Fruit fly (Drosophila melanogaster): ENCODE data around the gene ATPsynbetaL.

ATPsynbetaL gene

DNA sequence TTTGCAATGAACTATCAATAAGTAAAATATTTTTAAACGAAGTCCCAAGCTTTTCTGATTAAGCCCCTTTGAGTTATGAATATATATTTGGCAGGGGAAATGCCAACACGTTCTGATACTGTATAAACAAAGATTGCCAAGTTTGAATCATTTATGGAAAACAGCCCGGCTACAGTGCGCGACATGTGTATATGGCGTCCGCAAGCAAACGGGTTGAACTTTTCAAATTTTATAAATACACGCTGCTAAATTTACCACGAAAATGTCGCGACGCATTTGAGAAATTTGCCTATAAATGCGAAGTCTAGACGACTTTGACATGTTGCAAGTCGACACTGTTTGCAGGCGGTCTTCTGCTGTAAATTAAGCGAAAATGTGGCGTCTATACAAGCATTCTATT is 49.5 kb upstream of the ATPsynbetaL start (continued):
- TF ChIP-seq CG11695 (GFP tag; IDR thresholded peaks at IDR 0.05) (peak; percentile 94), CG17385 (GFP tag; optimal IDR thresholded peaks at IDR 0.05) (peak; percentile 20), C15 (GFP tag; IDR thresholded peaks at IDR 0.05) (0 out of 3 replicates have a peak, but pooled peaks have one; percentile 22), CG3726 (GFP tag; IDR thresholded peaks at IDR 0.05) (no peak), CG8944 (GFP tag; optimal IDR thresholded peaks at IDR 0.05) (no peak), hb (GFP tag; IDR thresholded peaks at IDR 0.05; ENCODE audit: partially characterized antibody) (no peak), aop (GFP tag; IDR thresholded peaks at IDR 0.05) (no peak), CG11247 (GFP tag; IDR thresholded peaks at IDR 0.05) (peak; percentile 52; the same call in 1 of the 2 replicates), nmo (GFP tag; optimal IDR thresholded peaks at IDR 0.05) (peak; percentile 12), az2 (GFP tag; optimal IDR thresholded peaks at IDR 0.05) (no peak), CG15479 (GFP tag; optimal IDR thresholded peaks at IDR 0.05) (no peak), CG17802 (tag; optimal IDR thresholded peaks at IDR 0.05) (no peak), CG9876 (GFP tag; optimal IDR thresholded peaks at IDR 0.05) (no peak), Deaf1 (tag; optimal IDR thresholded peaks at IDR 0.05) (peak; percentile 4), Dbx (GFP tag; IDR thresholded peaks at IDR 0.05) (0 out of 3 replicates have a peak, but pooled peaks have one; percentile 40), bowl (GFP tag; IDR thresholded peaks at IDR 0.05) (no peak), CG11560 (tag; IDR thresholded peaks at IDR 0.05) (0 out of 3 replicates have a peak, but pooled peaks have one; percentile 34), CG10366 (GFP tag; IDR thresholded peaks at IDR 0.05) (peak; percentile 41), grau (tag; optimal IDR thresholded peaks at IDR 0.05) (peak; percentile 62), inv (GFP tag; IDR thresholded peaks at IDR 0.05; ENCODE audit: partially characterized antibody) (no peak), gro (GFP tag; optimal IDR thresholded peaks at IDR 0.05) (peak; percentile 28), zfh2 (GFP tag; optimal IDR thresholded peaks at IDR 0.05) (peak; percentile 57), CG12219 (GFP tag; optimal IDR thresholded peaks at IDR 0.05) (peak; percentile 43), maf-S (GFP tag; optimal IDR thresholded peaks at IDR 0.05) (peak; percentile 8), CTCF (GFP tag; optimal IDR thresholded peaks at IDR 0.05) (no peak), CG7556 (GFP tag; optimal IDR thresholded peaks at IDR 0.05) (peak; percentile 14), pros (GFP tag; optimal IDR thresholded peaks at IDR 0.05) (no peak), CG5245 (GFP tag; optimal IDR thresholded peaks at IDR 0.05) (no peak), Xrp1 (GFP tag; IDR thresholded peaks at IDR 0.05) (peak; percentile 60), Gug (GFP tag; IDR thresholded peaks at IDR 0.05) (peak; percentile 32; the same call in 1 of the 4 replicates), CG5180 (GFP tag; optimal IDR thresholded peaks at IDR 0.05) (no peak), scrt (GFP tag; optimal IDR thresholded peaks at IDR 0.05) (peak; percentile 36), cad (GFP tag; optimal IDR thresholded peaks at IDR 0.05) (no peak), dimm (GFP tag; IDR thresholded peaks at IDR 0.05) (no peak), CG31224 (GFP tag; IDR thresholded peaks at IDR 0.05) (0 out of 2 replicates have a peak, but pooled peaks have one; percentile 30), CG2129 (GFP tag; IDR thresholded peaks at IDR 0.05; ENCODE audit: partially characterized antibody) (no peak), h (optimal IDR thresholded peaks at IDR 0.05) (no peak), CG3407 (GFP tag; optimal IDR thresholded peaks at IDR 0.05) (no peak), Dp (GFP tag; optimal IDR thresholded peaks at IDR 0.05) (no peak), ac (GFP tag; optimal IDR thresholded peaks at IDR 0.05) (no peak), sim (GFP tag; IDR thresholded peaks at IDR 0.05) (no peak), tap (tag; optimal IDR thresholded peaks at IDR 0.05) (peak; percentile 7), CG12659 (GFP tag; optimal IDR thresholded peaks at IDR 0.05) (peak; percentile 43), CG32532 (GFP tag; IDR thresholded peaks at IDR 0.05) (peak; percentile 78), CG10543 (GFP tag; optimal IDR thresholded peaks at IDR 0.05) (peak; percentile 82), br (optimal IDR thresholded peaks at IDR 0.05) (no peak), bbx (GFP tag; IDR thresholded peaks at IDR 0.05; ENCODE audit: partially characterized antibody) (no peak), Nf-YC (tag; optimal IDR thresholded peaks at IDR 0.05) (peak; percentile 44), CG7963 (GFP tag; IDR thresholded peaks at IDR 0.05; ENCODE audit: partially characterized antibody) (no peak), trh (GFP tag; optimal IDR thresholded peaks at IDR 0.05) (no peak), ase (GFP tag; IDR thresholded peaks at IDR 0.05) (no peak; the same call in 2 of the 3 replicates), CG10654 (GFP tag; optimal IDR thresholded peaks at IDR 0.05) (no peak), run (tag; optimal IDR thresholded peaks at IDR 0.05) (no peak)

All from whole organism, embryonic.